Fruit fly (Drosophila melanogaster): ENCODE data around the gene B-H2.

The B-H2 gene

DNA sequence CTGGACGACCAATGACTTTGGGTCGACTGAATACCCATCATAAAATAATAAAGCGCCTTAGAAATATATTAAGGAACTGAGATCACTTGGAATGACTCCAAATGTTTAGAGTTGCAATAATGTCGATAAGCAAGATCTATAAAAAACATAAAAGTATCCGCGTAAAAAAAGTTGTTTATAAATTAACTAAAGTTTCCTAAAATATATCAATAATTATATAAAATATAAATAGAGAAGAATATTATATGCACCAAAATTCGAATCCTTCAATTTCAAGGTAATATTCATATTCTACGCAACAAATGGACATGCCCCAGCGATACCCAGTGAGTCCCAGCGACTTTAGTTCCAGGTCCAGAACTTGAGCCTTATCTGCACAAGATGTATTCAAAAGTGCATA is 18.0 kb downstream of the B-H2 start (continued):
- no peak for TF ChIP-seq net (GFP tag; optimal IDR thresholded peaks at IDR 0.05)
- TF ChIP-seq Ets21C (GFP tag; optimal IDR thresholded peaks at IDR 0.05), result no peak
- TF ChIP-seq dac (GFP tag; optimal IDR thresholded peaks at IDR 0.05), result no peak
- TF ChIP-seq CG6792 (GFP tag; optimal IDR thresholded peaks at IDR 0.05), result no peak
- TF ChIP-seq Eip78C (GFP tag), result peak; percentile 71
- no peak for TF ChIP-seq Sox14 (GFP tag; optimal IDR thresholded peaks at IDR 0.05)
- TF ChIP-seq Eip93F (GFP tag; optimal IDR thresholded peaks at IDR 0.05), result no peak
- peak; percentile 25 for TF ChIP-seq dsx (GFP tag; optimal IDR thresholded peaks at IDR 0.05; ENCODE audit: poor library complexity, severe bottlenecking)
- no peak for TF ChIP-seq fd85E (GFP tag; optimal IDR thresholded peaks at IDR 0.05)
- TF ChIP-seq OdsH (GFP tag; optimal IDR thresholded peaks at IDR 0.05), result peak; percentile 38
- TF ChIP-seq vri (GFP tag; optimal IDR thresholded peaks at IDR 0.05), result no peak
- no peak for TF ChIP-seq CG6854 (GFP tag; optimal IDR thresholded peaks at IDR 0.05)
- TF ChIP-seq CG10669 (GFP tag; optimal IDR thresholded peaks at IDR 0.05), result peak; percentile 50
- no peak for TF ChIP-seq cyc (GFP tag; optimal IDR thresholded peaks at IDR 0.05)
- TF ChIP-seq Met (GFP tag; optimal IDR thresholded peaks at IDR 0.05), result peak; percentile 9
- TF ChIP-seq salr (GFP tag; optimal IDR thresholded peaks at IDR 0.05), result peak in 1 of 2 experiments; percentile 39
- TF ChIP-seq topi (GFP tag; optimal IDR thresholded peaks at IDR 0.05), result peak; percentile 26
- no peak for TF ChIP-seq CG15336 (GFP tag; IDR thresholded peaks at IDR 0.05)
- TF ChIP-seq CG9139 (GFP tag; optimal IDR thresholded peaks at IDR 0.05), result no peak
- no peak for TF ChIP-seq Hr39 (GFP tag; optimal IDR thresholded peaks at IDR 0.05)
- TF ChIP-seq Eip75B (GFP tag; optimal IDR thresholded peaks at IDR 0.05), result no peak
- peak; percentile 37 for TF ChIP-seq Ets96B (tag; optimal IDR thresholded peaks at IDR 0.05)
- no peak for TF ChIP-seq CG8319 (GFP tag; optimal IDR thresholded peaks at IDR 0.05)
- peak; percentile 30 for TF ChIP-seq CG34406 (GFP tag; optimal IDR thresholded peaks at IDR 0.05)
- no peak for TF ChIP-seq CG11294 (GFP tag; IDR thresholded peaks at IDR 0.05)
- no peak for TF ChIP-seq Smox (GFP tag; optimal IDR thresholded peaks at IDR 0.05)
- TF ChIP-seq CG6808 (GFP tag; optimal IDR thresholded peaks at IDR 0.05), result peak; percentile 58
- peak; percentile 42 for TF ChIP-seq CG32006 (GFP tag; optimal IDR thresholded peaks at IDR 0.05)
- no peak for TF ChIP-seq Gug (GFP tag; IDR thresholded peaks at IDR 0.05)
- no peak for TF ChIP-seq CG6163 (GFP tag; IDR thresholded peaks at IDR 0.05)

DNA sequence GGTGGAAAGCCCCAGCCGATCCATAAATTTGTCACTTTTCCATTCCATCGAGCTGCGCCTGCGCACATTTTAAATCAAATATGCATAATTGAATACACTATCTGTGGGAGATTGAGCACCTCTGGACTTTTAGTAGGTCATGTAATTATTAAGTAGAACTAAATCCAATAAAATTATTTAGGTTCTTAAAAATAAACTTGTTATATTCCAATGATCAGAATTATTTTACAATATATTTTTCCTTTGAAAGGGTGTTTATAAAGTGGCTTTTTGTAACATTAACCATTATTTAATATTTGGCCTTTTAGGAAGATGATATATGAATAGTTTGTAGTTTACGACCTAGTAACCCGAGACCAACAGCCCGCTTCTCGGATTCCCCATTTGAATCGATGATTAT is 19.7 kb downstream of the B-H2 start:
- TF ChIP-seq CG16779 (tag; optimal IDR thresholded peaks at IDR 0.05), result no peak
- peak; percentile 31 for TF ChIP-seq svp (GFP tag)
- no peak for TF ChIP-seq Met (GFP tag; optimal IDR thresholded peaks at IDR 0.05)

DNA sequence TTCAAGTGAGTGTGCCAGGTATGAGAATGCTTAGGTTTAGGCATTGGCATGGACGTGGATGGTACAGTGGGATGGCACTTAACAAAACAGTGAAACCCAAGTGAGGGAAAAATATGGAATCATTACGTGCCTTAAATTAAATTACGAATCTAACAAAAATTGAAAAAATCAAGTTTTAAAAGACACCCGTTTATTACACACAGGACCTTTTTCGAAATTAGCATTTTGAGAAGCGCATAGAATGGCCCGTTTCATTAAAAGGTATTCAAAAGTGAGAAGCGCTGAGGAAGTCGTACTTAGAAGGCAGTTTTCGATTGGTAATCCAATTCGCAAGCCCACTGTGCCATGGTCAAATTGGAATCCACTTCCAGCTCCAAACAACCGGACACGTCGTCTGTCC is 22.0 kb downstream of the B-H2 start:
- TF ChIP-seq CG3919 (GFP tag; optimal IDR thresholded peaks at IDR 0.05) (no peak), svp (GFP tag) (peak; percentile 57)

DNA sequence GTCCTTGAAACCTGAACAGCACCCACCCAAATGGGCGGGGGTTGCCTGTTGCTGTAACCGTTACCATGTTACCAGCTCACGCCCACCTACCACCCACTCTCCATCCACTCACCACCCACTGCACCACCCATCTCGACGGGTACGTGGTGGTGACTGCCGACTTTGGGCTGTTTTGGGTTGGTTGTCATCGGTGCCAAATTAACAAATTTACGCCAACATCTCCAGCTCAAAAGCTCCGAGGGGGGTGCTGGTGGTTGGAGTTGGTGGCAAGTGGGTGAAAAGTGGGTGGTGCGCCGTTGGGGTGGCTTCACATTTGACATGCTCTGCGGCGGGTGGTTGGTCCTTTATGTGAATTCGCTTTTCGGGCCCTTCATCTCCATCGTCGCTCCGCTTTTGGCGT is 25.3 kb downstream of the B-H2 start:
- TF ChIP-seq Gug (GFP tag; IDR thresholded peaks at IDR 0.05) (no peak), Eip93F (GFP tag; optimal IDR thresholded peaks at IDR 0.05) (no peak), CG4318 (GFP tag; optimal IDR thresholded peaks at IDR 0.05) (no peak), CG7368 (GFP tag; optimal IDR thresholded peaks at IDR 0.05) (no peak), fkh (GFP tag; optimal IDR thresholded peaks at IDR 0.05) (no peak), CG10669 (GFP tag; optimal IDR thresholded peaks at IDR 0.05) (no peak), fd59A (GFP tag; optimal IDR thresholded peaks at IDR 0.05) (no peak), Blimp-1 (GFP tag; optimal IDR thresholded peaks at IDR 0.05) (no peak), Hr4 (GFP tag; optimal IDR thresholded peaks at IDR 0.05) (no peak), topi (GFP tag; optimal IDR thresholded peaks at IDR 0.05) (no peak), CG3032 (tag; optimal IDR thresholded peaks at IDR 0.05) (no peak), CG10631 (GFP tag; optimal IDR thresholded peaks at IDR 0.05) (no peak), vri (GFP tag; optimal IDR thresholded peaks at IDR 0.05) (no peak), esn (GFP tag; optimal IDR thresholded peaks at IDR 0.05) (no peak)

Data from whole organism, prepupa.